Fruit fly (Drosophila melanogaster): ENCODE data around the gene Ugt36E1.

DNA sequence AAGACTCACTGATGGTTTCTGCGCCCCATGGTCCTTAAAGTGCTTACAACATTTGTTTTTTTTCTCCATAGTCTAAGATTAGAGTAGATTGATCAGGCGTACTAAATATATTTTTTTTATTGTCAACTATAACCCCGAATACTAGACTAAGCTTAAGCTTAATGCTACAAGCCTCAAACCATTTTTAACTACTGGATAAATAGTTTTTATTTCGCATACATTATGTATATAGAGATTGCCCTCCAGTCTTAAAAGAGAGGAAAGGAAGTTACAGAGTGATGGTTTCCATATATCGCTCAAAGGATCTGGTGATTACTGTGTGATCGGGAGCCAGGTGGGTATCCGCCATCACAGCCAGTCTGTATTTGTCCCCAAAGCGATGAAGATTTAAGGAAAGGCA lies 14.6 kb downstream of the Ugt36E1 start, which contains the start of gene CG31752:
- TF ChIP-seq CTCF (optimal IDR thresholded peaks at IDR 0.05) (no peak), CG8478 (optimal IDR thresholded peaks at IDR 0.05) (no peak)
